Fruit fly (Drosophila melanogaster): Measurements from ENCODE around the gene Elp4.

Elp4 gene

DNA sequence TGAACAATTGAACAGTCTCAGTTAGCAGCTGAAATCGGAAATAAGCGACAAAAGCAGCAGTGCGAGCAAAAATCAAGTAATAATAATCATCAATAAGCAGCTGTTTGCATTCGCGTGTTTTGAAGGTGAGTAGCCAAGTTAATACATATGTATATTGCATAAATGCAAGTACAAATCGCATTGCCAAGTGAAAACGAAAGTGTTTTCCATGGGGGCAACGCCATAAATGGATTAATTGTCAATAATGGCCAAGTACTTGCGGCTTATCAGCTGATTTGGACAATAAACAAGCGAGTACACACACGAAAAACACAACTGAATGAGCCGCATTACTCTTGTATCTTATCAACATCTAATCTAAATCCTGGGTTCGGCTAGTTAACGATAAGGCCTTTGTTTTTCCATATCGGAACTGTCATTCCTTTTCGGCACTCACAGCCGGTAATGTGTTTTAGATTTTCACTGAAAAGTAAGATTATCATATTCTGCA lies 23.4 kb downstream of the Elp4 start:
- TF ChIP-seq Crg-1 (GFP tag; optimal IDR thresholded peaks at IDR 0.05) (peak; percentile 0), CG7101 (tag; optimal IDR thresholded peaks at IDR 0.05) (peak; percentile 46), CG12768 (GFP tag; optimal IDR thresholded peaks at IDR 0.05) (peak; percentile 45), CG11617 (GFP tag; optimal IDR thresholded peaks at IDR 0.05) (no peak), Hr96 (GFP tag; optimal IDR thresholded peaks at IDR 0.05) (no peak), cnc (optimal IDR thresholded peaks at IDR 0.05) (no peak), Mnt (GFP tag; optimal IDR thresholded peaks at IDR 0.05) (peak; percentile 5), kay (GFP tag; ENCODE audit: borderline replicate concordance) (peak; percentile 21), toe (GFP tag; optimal IDR thresholded peaks at IDR 0.05) (peak; percentile 40), ovo (GFP tag; optimal IDR thresholded peaks at IDR 0.05) (peak; percentile 7), bab1 (GFP tag; optimal IDR thresholded peaks at IDR 0.05) (no peak), CG14711 (tag; optimal IDR thresholded peaks at IDR 0.05) (no peak), tj (GFP tag; optimal IDR thresholded peaks at IDR 0.05) (peak; percentile 80), pad (GFP tag; optimal IDR thresholded peaks at IDR 0.05) (no peak), CG7045 (GFP tag; optimal IDR thresholded peaks at IDR 0.05) (peak; percentile 10), cic (GFP tag; optimal IDR thresholded peaks at IDR 0.05) (peak; percentile 96), Clk (GFP tag; optimal IDR thresholded peaks at IDR 0.05) (no peak), CG33017 (tag; optimal IDR thresholded peaks at IDR 0.05) (peak; percentile 34)

DNA sequence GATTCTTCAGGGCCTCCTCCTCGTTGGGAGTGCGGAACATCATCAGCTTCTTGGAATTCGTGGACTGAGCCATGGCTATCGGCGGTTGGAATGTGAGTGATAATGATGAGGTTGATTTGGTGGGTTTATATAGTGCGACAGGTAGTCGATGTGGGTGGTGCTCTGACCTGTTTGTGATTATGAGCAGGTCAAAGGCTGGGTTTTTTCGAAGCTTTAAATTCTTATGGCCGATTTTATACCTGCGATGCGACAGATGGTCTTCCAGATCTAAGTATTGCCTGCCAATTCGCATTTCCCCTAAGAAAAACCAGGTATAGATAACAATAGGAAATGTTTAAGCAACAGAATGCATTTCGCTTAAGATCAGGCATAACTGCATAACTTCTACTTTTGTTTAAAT lies 26.8 kb downstream of the Elp4 start, which contains the start of gene CG14014:
CG14014 (minus strand) TSS at position 101 of the 400 bp plus-strand sequence.
- TF ChIP-seq toe (GFP tag; optimal IDR thresholded peaks at IDR 0.05) = no peak

- no peak for TF ChIP-seq cic (GFP tag; optimal IDR thresholded peaks at IDR 0.05)
- TF ChIP-seq pad (GFP tag; optimal IDR thresholded peaks at IDR 0.05) = no peak
- TF ChIP-seq CG33017 (tag; optimal IDR thresholded peaks at IDR 0.05) = no peak
- no peak for TF ChIP-seq bab1 (GFP tag; optimal IDR thresholded peaks at IDR 0.05)
- TF ChIP-seq CG11617 (GFP tag; optimal IDR thresholded peaks at IDR 0.05) = no peak
Observed at dm6 chr2L:5551538-5551937, 27.6 kb downstream of the Elp4 start, which contains the start of gene CG18269. Gene CG18269, plus strand, starts transcription at chr2L:5551838.

DNA sequence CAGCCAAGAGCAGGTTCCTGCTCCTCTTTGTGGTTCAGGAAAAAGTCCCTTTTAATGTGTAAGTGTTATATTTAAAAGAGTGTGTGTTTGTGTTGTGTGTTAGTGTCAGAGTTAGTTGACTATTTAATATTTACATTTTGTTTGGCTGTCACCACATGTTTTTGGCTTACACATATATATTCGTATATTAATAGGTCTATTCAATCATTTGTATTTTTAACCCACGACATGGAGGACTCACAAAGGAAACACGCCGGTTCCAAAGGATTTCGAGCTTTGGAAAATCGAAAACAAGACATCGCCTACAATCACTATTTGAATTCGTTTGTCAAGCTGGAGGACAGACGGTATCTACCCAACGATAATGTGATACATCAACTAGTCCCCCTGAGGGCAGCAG lies 29.8 kb downstream of the Elp4 start, which contains the start of the genes CG14013 and CG14017:
CG14013 (minus strand) TSS at position 101 of the 400 bp plus-strand sequence.
CG14017 (plus strand) TSS at position 148 of the 400 bp plus-strand sequence.
- TF ChIP-seq CG1620 (GFP tag; optimal IDR thresholded peaks at IDR 0.05) (no peak), CG33017 (tag; optimal IDR thresholded peaks at IDR 0.05) (no peak), CG7045 (GFP tag; optimal IDR thresholded peaks at IDR 0.05) (no peak), CG7101 (tag; optimal IDR thresholded peaks at IDR 0.05) (no peak), Mnt (GFP tag; optimal IDR thresholded peaks at IDR 0.05) (no peak), CG14711 (tag; optimal IDR thresholded peaks at IDR 0.05) (no peak), cnc (optimal IDR thresholded peaks at IDR 0.05) (no peak), CG12768 (GFP tag; optimal IDR thresholded peaks at IDR 0.05) (no peak), Clk (GFP tag; optimal IDR thresholded peaks at IDR 0.05) (no peak), toe (GFP tag; optimal IDR thresholded peaks at IDR 0.05) (no peak), CG5204 (GFP tag; optimal IDR thresholded peaks at IDR 0.05) (no peak), pad (GFP tag; optimal IDR thresholded peaks at IDR 0.05) (no peak), ovo (GFP tag; optimal IDR thresholded peaks at IDR 0.05) (no peak)

DNA sequence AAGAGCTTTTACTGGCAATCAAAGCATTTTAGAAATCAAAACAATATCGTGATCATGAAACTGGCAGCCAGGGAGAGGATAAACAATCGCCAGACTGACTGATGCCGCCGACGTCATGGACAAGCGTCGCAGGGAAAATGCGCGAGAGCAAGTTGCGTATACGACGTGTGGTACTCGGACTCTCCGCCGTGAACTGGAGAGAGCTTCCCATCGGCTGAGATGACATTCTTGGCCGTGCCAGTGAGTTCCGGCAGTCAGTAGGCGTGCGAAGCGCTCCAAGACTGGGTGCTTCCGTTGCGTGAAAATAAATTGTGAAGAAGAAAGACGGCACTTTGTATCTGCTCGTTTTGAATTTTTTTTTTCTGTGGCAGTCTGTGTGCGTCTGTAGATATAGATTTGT lies 30.9 kb downstream of the Elp4 start, which contains the start of gene GluRIIA:
GluRIIA (plus strand) TSS at position 255 of the 400 bp plus-strand sequence.
- TF ChIP-seq cic (GFP tag; optimal IDR thresholded peaks at IDR 0.05) (no peak), bab1 (GFP tag; optimal IDR thresholded peaks at IDR 0.05) (no peak), Mnt (GFP tag; optimal IDR thresholded peaks at IDR 0.05) (no peak), Hr96 (GFP tag; optimal IDR thresholded peaks at IDR 0.05) (no peak), CG12768 (GFP tag; optimal IDR thresholded peaks at IDR 0.05) (no peak), CG5204 (GFP tag; optimal IDR thresholded peaks at IDR 0.05) (no peak), CG7045 (GFP tag; optimal IDR thresholded peaks at IDR 0.05) (no peak), CG14711 (tag; optimal IDR thresholded peaks at IDR 0.05) (no peak), tj (GFP tag; optimal IDR thresholded peaks at IDR 0.05) (no peak), CG7101 (tag; optimal IDR thresholded peaks at IDR 0.05) (no peak), CG33017 (tag; optimal IDR thresholded peaks at IDR 0.05) (no peak), kay (GFP tag; ENCODE audit: borderline replicate concordance) (no peak), CG1620 (GFP tag; optimal IDR thresholded peaks at IDR 0.05) (no peak), Clk (GFP tag; optimal IDR thresholded peaks at IDR 0.05) (no peak), ovo (GFP tag; optimal IDR thresholded peaks at IDR 0.05) (no peak), cnc (optimal IDR thresholded peaks at IDR 0.05) (no peak)

DNA sequence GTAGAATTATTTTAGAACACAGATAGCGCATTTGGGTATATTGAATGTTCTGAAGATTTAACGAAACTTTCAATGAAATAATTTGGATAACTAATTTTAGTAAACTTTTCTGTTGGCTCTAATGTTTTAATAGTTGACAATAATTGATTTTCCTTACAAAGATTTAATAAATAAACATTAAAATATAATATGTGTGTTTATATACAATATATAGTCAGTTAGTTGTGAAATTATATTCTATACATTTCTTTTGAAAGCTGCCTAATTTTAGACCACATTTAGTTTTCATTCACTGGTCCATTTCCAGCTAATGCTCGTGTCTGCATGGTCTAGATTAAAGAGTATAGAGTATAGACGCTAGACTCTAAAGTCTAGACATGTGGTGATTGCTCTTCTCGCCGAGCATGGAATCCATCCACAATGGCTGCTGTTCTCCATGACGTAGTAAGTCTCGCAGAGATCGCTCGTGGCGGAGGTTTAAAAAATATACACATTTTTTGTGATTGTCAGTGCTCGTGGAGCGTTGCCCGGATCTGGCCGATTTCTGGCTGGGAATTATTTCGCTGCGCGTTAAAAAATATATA lies 35.0 kb downstream of the Elp4 start, which contains the start of gene GluRIIB:
GluRIIB (plus strand) TSS at position 534 of the 584 bp plus-strand sequence.
- TF ChIP-seq Hr96 (GFP tag; optimal IDR thresholded peaks at IDR 0.05) (no peak), kay (GFP tag; ENCODE audit: borderline replicate concordance) (no peak)

DNA sequence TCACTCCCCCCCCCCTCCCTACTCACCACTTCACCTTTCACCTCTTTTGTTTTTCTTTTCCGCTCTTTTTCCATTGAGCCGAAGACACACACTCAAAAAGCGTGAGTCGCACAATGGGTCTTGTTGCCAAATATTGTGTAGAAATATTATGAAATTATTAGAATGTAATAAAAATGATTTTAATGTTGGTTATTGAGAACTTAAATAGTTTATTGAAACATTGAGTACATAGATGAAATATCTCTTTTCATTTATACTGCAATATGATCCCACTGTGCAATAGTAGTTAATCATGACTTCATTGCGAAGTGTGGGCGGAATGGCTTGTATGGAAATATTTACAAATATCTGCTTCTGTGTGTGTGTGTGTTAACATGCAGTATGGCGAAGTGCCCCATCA lies 43.2 kb downstream of the Elp4 start:
- TF ChIP-seq bab1 (GFP tag; optimal IDR thresholded peaks at IDR 0.05) (no peak), CG14711 (tag; optimal IDR thresholded peaks at IDR 0.05) (peak; percentile 11)
